Worm (Caenorhabditis elegans) whole organism, early embryonic: Measurements from ENCODE around the gene F43H9.4.
A peak's percentile ranks its signal among the peaks of the same experiment; 100 is the strongest.

Source experiments
- B0310.2 ChIP-seq: sonication (generic microtip); optimal IDR thresholded peaks from 2 replicates; lab custom pipeline; 2016; ENCODE audit warnings: mild to moderate bottlenecking, missing genetic modification characterization, missing compliant biosample characterization
- aly-1 ChIP-seq: sonication (generic microtip); optimal IDR thresholded peaks from 2 replicates; lab custom pipeline; 2016; ENCODE audit warnings: missing genetic modification characterization, missing compliant biosample characterization
- ama-1 ChIP-seq: fragments of 150-350 bp; optimal IDR thresholded peaks from 2 replicates; lab custom pipeline; 2014
- ceh-13 ChIP-seq: fragments of 200-800 bp; sonication (Bioruptor generic); optimal IDR thresholded peaks from 2 replicates; lab custom pipeline; 2018; ENCODE audit warnings: mild to moderate bottlenecking, missing genetic modification characterization, missing compliant biosample characterization
- flt-1 ChIP-seq: fragments of 200-800 bp; sonication (Bioruptor generic); IDR thresholded peaks from 2 replicates; pipeline ENCODE4 v1.3.6; 2022; ENCODE audit warnings: missing genetic modification characterization, missing compliant biosample characterization
- hmbx-1 ChIP-seq: sonication (generic microtip); optimal IDR thresholded peaks from 2 replicates; lab custom pipeline; 2016; ENCODE audit warnings: mild to moderate bottlenecking, missing genetic modification characterization, missing compliant biosample characterization
- hmg-4 ChIP-seq: fragments of 200-800 bp; sonication (Bioruptor generic); optimal IDR thresholded peaks from 2 replicates; lab custom pipeline; 2018; ENCODE audit warnings: mild to moderate bottlenecking, missing genetic modification characterization, missing compliant biosample characterization
- hnd-1 ChIP-seq: sonication (generic microtip); optimal IDR thresholded peaks from 2 replicates; lab custom pipeline; 2016; ENCODE audit warnings: missing genetic modification characterization, missing compliant biosample characterization
- pes-1 ChIP-seq: fragments of 200-800 bp; sonication (Bioruptor generic); IDR thresholded peaks from 2 replicates; pipeline ENCODE4 v1.3.6; 2022; ENCODE audit warnings: missing genetic modification reagents, missing genetic modification characterization, missing compliant biosample characterization
- scrt-1 ChIP-seq: fragments of 200-800 bp; sonication (Bioruptor generic); IDR thresholded peaks from 2 replicates; pipeline ENCODE4 v1.3.6; 2022; ENCODE audit warnings: missing genetic modification characterization, missing compliant biosample characterization
- sea-1 ChIP-seq: fragments of 200-800 bp; sonication (Bioruptor generic); conservative IDR thresholded peaks from 2 replicates; pipeline ENCODE4 v1.3.6; 2022; ENCODE audit warnings: missing genetic modification characterization, missing compliant biosample characterization
- tbx-37 ChIP-seq: fragments of 200-800 bp; sonication (Bioruptor generic); conservative IDR thresholded peaks from 2 replicates; pipeline ENCODE4 v1.3.6; 2022; ENCODE audit warnings: missing genetic modification reagents, missing genetic modification characterization, missing compliant biosample characterization
- tra-4 ChIP-seq: sonication (generic microtip); optimal IDR thresholded peaks from 2 replicates; lab custom pipeline; 2017; ENCODE audit warnings: missing genetic modification characterization, missing compliant biosample characterization

DNA sequence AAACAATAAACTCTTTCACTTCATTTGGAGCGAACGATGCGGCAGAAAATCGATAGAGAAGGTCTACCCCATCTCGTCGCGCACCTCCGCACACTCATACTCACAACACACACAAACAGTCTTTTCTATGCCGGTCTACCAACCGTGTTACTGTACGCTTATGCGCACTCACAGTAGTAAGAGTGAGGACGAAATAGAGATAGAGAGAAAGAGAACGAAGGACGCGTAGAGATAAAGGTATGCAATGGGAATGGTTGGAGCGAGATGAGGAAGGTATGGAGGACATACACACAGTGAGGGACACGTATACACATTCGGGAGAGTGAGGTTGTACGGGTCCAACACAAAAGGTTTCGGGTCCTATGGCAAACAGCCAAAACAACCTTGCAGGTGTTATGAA lies 47.7 kb upstream of the F43H9.4 start:
- no peak for TF ChIP-seq hmbx-1 (tag; lab: Kevin White, UChicago)
- no peak for TF ChIP-seq pes-1 (GFP tag; lab: Robert Waterston, UW)
- TF ChIP-seq scrt-1 (GFP tag; lab: Robert Waterston, UW): no peak
- peak; percentile 40; the same call in 1 of the 2 replicates for TF ChIP-seq sea-1 (GFP tag; lab: Robert Waterston, UW)
- TF ChIP-seq hnd-1 (tag; lab: Kevin White, UChicago): no peak
- TF ChIP-seq ama-1 (lab: Kevin White, UChicago): no peak
- TF ChIP-seq ceh-13 (GFP tag; lab: Kevin White, UChicago): no peak
- TF ChIP-seq tra-4 (tag; lab: Kevin White, UChicago): no peak
- TF ChIP-seq B0310.2 (tag; lab: Kevin White, UChicago): peak; percentile 74
- peak; percentile 87 for TF ChIP-seq hmg-4
- TF ChIP-seq aly-1 (tag; lab: Kevin White, UChicago): no peak
- no peak for TF ChIP-seq flt-1 (GFP tag; lab: Robert Waterston, UW)
- TF ChIP-seq tbx-37 (GFP tag; lab: Robert Waterston, UW): no peak
